Fruit fly (Drosophila melanogaster) whole organism, embryonic: ENCODE results near the gene ATPsynC.

Source experiments
- B-H2 ChIP-seq: fragments of 200-800 bp; sonication (Bioruptor generic); optimal IDR thresholded peaks from 2 replicates; lab custom pipeline; 2018; ENCODE audit warnings: missing biosample characterization, mild to moderate bottlenecking, missing genetic modification characterization
- CG1024 ChIP-seq: fragments of 200-800 bp; sonication (Bioruptor generic); IDR thresholded peaks from 2 replicates; pipeline ENCODE4 v1.3.6; 2022; ENCODE audit warnings: missing biosample characterization, missing genetic modification characterization
- CG11093 ChIP-seq: fragments of 200-800 bp; sonication (Bioruptor generic); IDR thresholded peaks from 3 replicates; pipeline ENCODE4 v1.3.6; 2022; ENCODE audit warnings: missing biosample characterization, missing genetic modification characterization
- CG13624 ChIP-seq: fragments of 200-800 bp; sonication (Bioruptor generic); optimal IDR thresholded peaks from 2 replicates; lab custom pipeline; 2016; ENCODE audit warnings: missing biosample characterization, missing genetic modification characterization
- CG15696 ChIP-seq: fragments of 200-800 bp; sonication (Bioruptor generic); optimal IDR thresholded peaks from 2 replicates; lab custom pipeline; 2019; ENCODE audit warnings: missing biosample characterization, mild to moderate bottlenecking, missing genetic modification characterization, moderate library complexity
- CG1647 ChIP-seq: fragments of 200-800 bp; sonication (Bioruptor generic); optimal IDR thresholded peaks from 3 replicates; lab custom pipeline; 2016; ENCODE audit warnings: missing biosample characterization, missing genetic modification characterization
- CG16863 ChIP-seq: fragments of 200-800 bp; sonication (Bioruptor generic); optimal IDR thresholded peaks from 3 replicates; lab custom pipeline; 2016; ENCODE audit warnings: missing biosample characterization, missing genetic modification characterization
- CG18476 ChIP-seq: fragments of 200-800 bp; sonication (Bioruptor generic); optimal IDR thresholded peaks from 2 replicates; lab custom pipeline; 2016; ENCODE audit warnings: missing biosample characterization, mild to moderate bottlenecking, missing genetic modification characterization
- CG18599 ChIP-seq: fragments of 200-800 bp; sonication (Bioruptor generic); optimal IDR thresholded peaks from 3 replicates; lab custom pipeline; 2017; ENCODE audit warnings: missing biosample characterization, missing genetic modification characterization, mild to moderate bottlenecking, moderate library complexity, missing genetic modification reagents
- CG18619 ChIP-seq: fragments of 200-800 bp; sonication (Bioruptor generic); optimal IDR thresholded peaks from 3 replicates; lab custom pipeline; 2017; ENCODE audit warnings: missing biosample characterization, mild to moderate bottlenecking, missing genetic modification characterization
- CG31224 ChIP-seq: fragments of 200-800 bp; sonication (Bioruptor generic); IDR thresholded peaks from 2 replicates; pipeline ENCODE4 v1.3.6; 2022; ENCODE audit warnings: missing biosample characterization, missing genetic modification characterization
- CG32532 ChIP-seq: fragments of 200-800 bp; sonication (Bioruptor generic); IDR thresholded peaks from 2 replicates; pipeline ENCODE4 v1.3.6; 2022; ENCODE audit warnings: missing biosample characterization, missing genetic modification characterization
- CG3281 ChIP-seq: fragments of 200-800 bp; sonication (Bioruptor generic); optimal IDR thresholded peaks from 3 replicates; lab custom pipeline; 2017; ENCODE audit warnings: missing biosample characterization, mild to moderate bottlenecking, missing genetic modification characterization
- CG33213 ChIP-seq: fragments of 200-800 bp; sonication (Bioruptor generic); optimal IDR thresholded peaks from 3 replicates; lab custom pipeline; 2016; ENCODE audit warnings: missing biosample characterization, missing genetic modification characterization
- CG3847 ChIP-seq: fragments of 200-800 bp; sonication (Bioruptor generic); IDR thresholded peaks from 2 replicates; pipeline ENCODE4 v1.3.6; 2022; ENCODE audit warnings: missing biosample characterization, missing genetic modification characterization
- CG4404 ChIP-seq: fragments of 200-800 bp; sonication (Bioruptor generic); IDR thresholded peaks from 2 replicates; pipeline ENCODE4 v1.3.6; 2022; ENCODE audit warnings: missing biosample characterization, missing genetic modification characterization
- CG5180 ChIP-seq: fragments of 200-800 bp; sonication (Bioruptor generic); optimal IDR thresholded peaks from 3 replicates; lab custom pipeline; 2017; ENCODE audit warnings: missing biosample characterization, missing genetic modification characterization, mild to moderate bottlenecking, moderate library complexity, missing genetic modification reagents
- CG6272 ChIP-seq: fragments of 200-800 bp; sonication (Bioruptor generic); IDR thresholded peaks from 2 replicates; pipeline ENCODE4 v1.3.6; 2022; ENCODE audit warnings: missing biosample characterization, missing genetic modification characterization
- CG8089 ChIP-seq: fragments of 200-800 bp; sonication (Bioruptor generic); optimal IDR thresholded peaks from 3 replicates; lab custom pipeline; 2016; ENCODE audit warnings: missing biosample characterization, missing genetic modification characterization
- CG9797 ChIP-seq: fragments of 200-800 bp; sonication (Bioruptor generic); optimal IDR thresholded peaks from 3 replicates; lab custom pipeline; 2018; ENCODE audit warnings: missing biosample characterization, mild to moderate bottlenecking, missing genetic modification characterization
- CTCF ChIP-seq: fragments of 200-800 bp; sonication (Bioruptor generic); optimal IDR thresholded peaks from 2 replicates; lab custom pipeline; 2017; ENCODE audit warnings: missing biosample characterization, mild to moderate bottlenecking, missing genetic modification characterization, moderate library complexity
- CoRest ChIP-seq: fragments of 200-800 bp; sonication (Bioruptor generic); optimal IDR thresholded peaks from 3 replicates; lab custom pipeline; 2018; ENCODE audit warnings: missing biosample characterization, mild to moderate bottlenecking, missing genetic modification characterization, moderate library complexity
- Doc3 ChIP-seq: fragments of 200-800 bp; sonication (Bioruptor generic); IDR thresholded peaks from 3 replicates; pipeline ENCODE4 v1.3.6; 2022; ENCODE audit warnings: missing biosample characterization, missing genetic modification characterization; ENCODE audit not compliant: partially characterized antibody
- Eip74EF ChIP-seq, 2 experiments: fragments of 200-800 bp in 1 of 2; fragments of >200 bp in 1 of 2; sonication (Bioruptor generic) in 1 of 2; optimal IDR thresholded peaks; 2 replicates each; lab custom pipeline; 2017 to 2019; ENCODE audit warnings: missing biosample characterization in 2 of 2, missing genetic modification characterization in 2 of 2, mild to moderate bottlenecking in 1 of 2, moderate library complexity in 1 of 2
- Elba2 ChIP-seq: fragments of 200-800 bp; sonication (Bioruptor generic); optimal IDR thresholded peaks from 3 replicates; lab custom pipeline; 2016; ENCODE audit warnings: missing biosample characterization, missing genetic modification characterization
- Fer2 ChIP-seq: fragments of 200-800 bp; sonication (Bioruptor generic); optimal IDR thresholded peaks from 2 replicates; lab custom pipeline; 2018; ENCODE audit warnings: missing biosample characterization, mild to moderate bottlenecking, missing genetic modification characterization, moderate library complexity
- Gsc ChIP-seq: fragments of 200-800 bp; sonication (Bioruptor generic); IDR thresholded peaks from 2 replicates; pipeline ENCODE4 v1.3.6; 2022; ENCODE audit warnings: missing biosample characterization, missing genetic modification characterization
- H15 ChIP-seq: fragments of 200-800 bp; sonication (Bioruptor generic); IDR thresholded peaks from 3 replicates; pipeline ENCODE4 v1.3.6; 2022; ENCODE audit warnings: missing biosample characterization, missing genetic modification characterization
- H2.0 ChIP-seq: fragments of 200-800 bp; sonication (Bioruptor generic); IDR thresholded peaks from 2 replicates; pipeline ENCODE4 v1.3.6; 2022; ENCODE audit warnings: missing biosample characterization, missing genetic modification characterization
- HLH54F ChIP-seq: fragments of 200-800 bp; sonication (Bioruptor generic); optimal IDR thresholded peaks from 3 replicates; lab custom pipeline; 2016; ENCODE audit warnings: missing biosample characterization, missing genetic modification characterization
- Hsf ChIP-seq: fragments of 200-800 bp; sonication (Bioruptor generic); optimal IDR thresholded peaks from 3 replicates; lab custom pipeline; 2016; ENCODE audit warnings: missing biosample characterization, missing genetic modification characterization
- MBD-R2 ChIP-seq: fragments of 200-800 bp; sonication (Bioruptor generic); IDR thresholded peaks from 2 replicates; pipeline ENCODE4 v1.3.6; 2022; ENCODE audit warnings: missing biosample characterization, missing genetic modification characterization
- NK7.1 ChIP-seq: fragments of 200-800 bp; sonication (Bioruptor generic); optimal IDR thresholded peaks from 3 replicates; lab custom pipeline; 2016; ENCODE audit warnings: missing biosample characterization, missing genetic modification characterization
- Rfx ChIP-seq: fragments of 200-800 bp; sonication (Bioruptor generic); IDR thresholded peaks from 2 replicates; pipeline ENCODE4 v1.3.6; 2022; ENCODE audit warnings: missing biosample characterization, missing genetic modification characterization
- abd-A ChIP-seq: fragments of 200-800 bp; sonication (Bioruptor generic); optimal IDR thresholded peaks from 3 replicates; lab custom pipeline; 2019; ENCODE audit warnings: missing biosample characterization, mild to moderate bottlenecking, missing genetic modification characterization, moderate library complexity
- bcd ChIP-seq: fragments of 200-800 bp; sonication (Bioruptor generic); optimal IDR thresholded peaks from 2 replicates; lab custom pipeline; 2017; ENCODE audit warnings: missing biosample characterization, mild to moderate bottlenecking, missing genetic modification characterization
- bowl ChIP-seq: fragments of 200-800 bp; sonication (Bioruptor generic); IDR thresholded peaks from 2 replicates; pipeline ENCODE4 v1.3.6; 2022; ENCODE audit warnings: missing biosample characterization, missing genetic modification characterization
- dan ChIP-seq: fragments of 200-800 bp; sonication (Bioruptor generic); IDR thresholded peaks from 2 replicates; pipeline ENCODE4 v1.3.6; 2022; ENCODE audit warnings: missing biosample characterization, missing genetic modification characterization
- ham ChIP-seq: fragments of 200-800 bp; sonication (Bioruptor generic); IDR thresholded peaks from 2 replicates; pipeline ENCODE4 v1.3.6; 2022; ENCODE audit warnings: missing biosample characterization, missing genetic modification characterization
- kah ChIP-seq: fragments of 200-800 bp; sonication (Bioruptor generic); optimal IDR thresholded peaks from 2 replicates; lab custom pipeline; 2018; ENCODE audit warnings: missing biosample characterization, mild to moderate bottlenecking, missing genetic modification characterization
- knrl ChIP-seq: fragments of 200-800 bp; sonication (Bioruptor generic); IDR thresholded peaks from 3 replicates; pipeline ENCODE4 v1.3.6; 2022; ENCODE audit warnings: missing biosample characterization, missing genetic modification characterization; ENCODE audit not compliant: partially characterized antibody
- lbe ChIP-seq: fragments of 200-800 bp; sonication (Bioruptor generic); optimal IDR thresholded peaks from 2 replicates; lab custom pipeline; 2016; ENCODE audit warnings: missing biosample characterization, mild to moderate bottlenecking, missing genetic modification characterization
- prd ChIP-seq, 3 experiments: fragments of >200 bp in 2 of 3; fragments of 200-800 bp in 1 of 3; sonication (Bioruptor generic) in 1 of 3; optimal IDR thresholded peaks in 2 of 3; IDR thresholded peaks in 1 of 3; 2 replicates in 2 of 3; 3 replicates in 1 of 3; pipeline versions ENCODE4 v1.3.6 to Lab custom; 2017 to 2022; ENCODE audit warnings: missing biosample characterization in 1 of 3, missing genetic modification characterization in 1 of 3
- salm ChIP-seq: fragments of 200-800 bp; sonication (Bioruptor generic); optimal IDR thresholded peaks from 2 replicates; lab custom pipeline; 2018; ENCODE audit warnings: missing biosample characterization, mild to moderate bottlenecking, missing genetic modification characterization
- seq ChIP-seq: fragments of 200-800 bp; sonication (Bioruptor generic); IDR thresholded peaks from 2 replicates; pipeline ENCODE4 v1.3.6; 2022; ENCODE audit warnings: missing biosample characterization, missing genetic modification characterization
- sisA ChIP-seq: fragments of 200-800 bp; sonication (Bioruptor generic); IDR thresholded peaks from 2 replicates; pipeline ENCODE4 v1.3.6; 2022; ENCODE audit warnings: missing biosample characterization, missing genetic modification characterization
- ssp ChIP-seq: fragments of 200-800 bp; sonication (Bioruptor generic); IDR thresholded peaks from 2 replicates; pipeline ENCODE4 v1.3.6; 2022; ENCODE audit warnings: missing biosample characterization, missing genetic modification characterization
- tio ChIP-seq: fragments of 200-800 bp; sonication (Bioruptor generic); optimal IDR thresholded peaks from 2 replicates; lab custom pipeline; 2017; ENCODE audit warnings: missing biosample characterization, missing genetic modification characterization, inconsistent platforms
- usp ChIP-seq: fragments of >200 bp; optimal IDR thresholded peaks from 2 replicates; lab custom pipeline; 2017; ENCODE audit warnings: missing biosample characterization, missing genetic modification characterization

ATPsynC gene

dm6 chr3R:31252093-31252962 lies 32.9 kb upstream of the ATPsynC start, which contains the start of the genes qless and mRpL32 (continued):
- TF ChIP-seq CG4404, result peak; percentile 74
- peak; percentile 68 for TF ChIP-seq CG1024 (GFP tag; lab: Robert Waterston, UW)
- no peak for TF ChIP-seq CG5180 (GFP tag; lab: Kevin White, UChicago)
- peak; percentile 56 for TF ChIP-seq CG15696 (tag; lab: Kevin White, UChicago)
- peak; percentile 79 for TF ChIP-seq CG6272
- peak; percentile 56 for TF ChIP-seq CG18476
- TF ChIP-seq Gsc, result peak; percentile 45; the same call in 1 of the 2 replicates
- no peak for TF ChIP-seq dan
- no peak for TF ChIP-seq CG8089 (GFP tag; lab: Kevin White, UChicago)
- peak; percentile 67 for TF ChIP-seq lbe (GFP tag; lab: Kevin White, UChicago)
- no peak for TF ChIP-seq CG18619 (GFP tag; lab: Kevin White, UChicago)
- no peak for TF ChIP-seq kah (GFP tag; lab: Kevin White, UChicago)
- peak; percentile 80; the same call in 1 of the 2 replicates for TF ChIP-seq MBD-R2 (GFP tag; lab: Robert Waterston, UW)
- TF ChIP-seq Eip74EF (GFP tag; optimal IDR thresholded peaks at IDR 0.05; lab: Kevin White, UChicago), result no peak
- TF ChIP-seq CG16863 (GFP tag; lab: Kevin White, UChicago), result peak; percentile 21
- no peak for TF ChIP-seq bowl (GFP tag; lab: Robert Waterston, UW)
- TF ChIP-seq bcd, result peak; percentile 41
- peak; percentile 42 for TF ChIP-seq CG3281
- peak; percentile 71 for TF ChIP-seq CG31224 (GFP tag; lab: Robert Waterston, UW)
- TF ChIP-seq Doc3, result peak; percentile 86
- TF ChIP-seq Fer2, result peak; percentile 45
- no peak for TF ChIP-seq Elba2 (GFP tag; lab: Kevin White, UChicago)
- peak; percentile 81 for TF ChIP-seq knrl (GFP tag; lab: Robert Waterston, UW)
- peak; percentile 61 for TF ChIP-seq CG1647 (GFP tag; lab: Kevin White, UChicago)
- TF ChIP-seq abd-A (tag; lab: Kevin White, UChicago), result no peak
- no peak for TF ChIP-seq CTCF (GFP tag; lab: Kevin White, UChicago)
- peak; percentile 81; the same call in 1 of the 2 replicates for TF ChIP-seq Rfx (GFP tag; lab: Robert Waterston, UW)
- TF ChIP-seq CG3847, result peak; percentile 34
- TF ChIP-seq H2.0 (GFP tag; lab: Robert Waterston, UW), result 0 out of 2 replicates have a peak, but pooled peaks have one; percentile 4
- peak; percentile 41 for TF ChIP-seq CG13624 (GFP tag; lab: Kevin White, UChicago)
- peak; percentile 30 for TF ChIP-seq B-H2 (GFP tag; lab: Kevin White, UChicago)
- no peak for TF ChIP-seq ham (GFP tag; lab: Robert Waterston, UW)
- TF ChIP-seq salm (tag; lab: Kevin White, UChicago), result no peak
- peak; percentile 37 for TF ChIP-seq Hsf
- peak; percentile 42 for TF ChIP-seq CG9797 (GFP tag; lab: Kevin White, UChicago)
- TF ChIP-seq sisA, result peak; percentile 59
- TF ChIP-seq HLH54F (GFP tag; lab: Kevin White, UChicago), result peak; percentile 58
- peak; percentile 20 for TF ChIP-seq CoRest (tag; lab: Kevin White, UChicago)
- TF ChIP-seq NK7.1, result no peak
- TF ChIP-seq CG32532 (GFP tag; lab: Robert Waterston, UW), result peak; percentile 85
- peak; percentile 55 for TF ChIP-seq CG18599 (GFP tag; lab: Kevin White, UChicago)
- TF ChIP-seq H15 (GFP tag; lab: Robert Waterston, UW), result peak; percentile 80
- no peak for TF ChIP-seq tio
- no peak for TF ChIP-seq usp
- no peak for TF ChIP-seq prd (optimal IDR thresholded peaks at IDR 0.05; lab: Kevin White, UChicago)
- TF ChIP-seq prd (GFP tag; IDR thresholded peaks at IDR 0.05; lab: Robert Waterston, UW), result peak; percentile 94
- TF ChIP-seq seq, result no peak
- TF ChIP-seq ssp (GFP tag; lab: Robert Waterston, UW), result peak; percentile 70
- peak; percentile 76 for TF ChIP-seq CG33213 (GFP tag; lab: Kevin White, UChicago)
- TF ChIP-seq CG11093 (GFP tag; lab: Robert Waterston, UW), result peak; percentile 69
